Fruit fly (Drosophila melanogaster): ENCODE results near the gene spas.

spas gene

dm6 chr3R:24037538-24038265, at the start of gene spas:
spas (plus strand) TSS chr3R:24038215.
- no peak for TF ChIP-seq usp (GFP tag; optimal IDR thresholded peaks at IDR 0.05)
- no peak for TF ChIP-seq pan (optimal IDR thresholded peaks at IDR 0.05)
- no peak for TF ChIP-seq CG8478 (optimal IDR thresholded peaks at IDR 0.05)
- no peak for TF ChIP-seq psq (optimal IDR thresholded peaks at IDR 0.05)

- TF ChIP-seq Dll (optimal IDR thresholded peaks at IDR 0.05) (no peak), usp (GFP tag; optimal IDR thresholded peaks at IDR 0.05) (no peak), pan (optimal IDR thresholded peaks at IDR 0.05) (no peak), psq (optimal IDR thresholded peaks at IDR 0.05) (no peak), EcR (GFP tag; optimal IDR thresholded peaks at IDR 0.05) (no peak), CG8478 (optimal IDR thresholded peaks at IDR 0.05) (no peak)
These were observed 46.7 kb upstream of the spas start for dm6 chr3R:23991364-23991763.

- no peak for TF ChIP-seq psq (optimal IDR thresholded peaks at IDR 0.05)
- TF ChIP-seq CG8478 (optimal IDR thresholded peaks at IDR 0.05) = no peak
- no peak for TF ChIP-seq usp (GFP tag; optimal IDR thresholded peaks at IDR 0.05)
- no peak for TF ChIP-seq EcR (GFP tag; optimal IDR thresholded peaks at IDR 0.05)
- TF ChIP-seq pan (optimal IDR thresholded peaks at IDR 0.05) = no peak
- no peak for TF ChIP-seq Dll (optimal IDR thresholded peaks at IDR 0.05)
These were observed 44.9 kb upstream of the spas start, which contains the start of the genes Epp and Rab7 for dm6 chr3R:23992823-23993797. Epp (minus strand) TSS chr3R:23992916. Rab7 (plus strand) TSS chr3R:23993008.

- no peak for TF ChIP-seq Dll (optimal IDR thresholded peaks at IDR 0.05)
- no peak for TF ChIP-seq usp (GFP tag; optimal IDR thresholded peaks at IDR 0.05)
- TF ChIP-seq EcR (GFP tag; optimal IDR thresholded peaks at IDR 0.05) = no peak
- TF ChIP-seq psq (optimal IDR thresholded peaks at IDR 0.05) = no peak
- TF ChIP-seq CG8478 (optimal IDR thresholded peaks at IDR 0.05) = no peak
- TF ChIP-seq pan (optimal IDR thresholded peaks at IDR 0.05) = no peak
These were observed 43.4 kb upstream of the spas start for dm6 chr3R:23994578-23994977.

- no peak for TF ChIP-seq pan (optimal IDR thresholded peaks at IDR 0.05)
- TF ChIP-seq psq (optimal IDR thresholded peaks at IDR 0.05) = no peak
- TF ChIP-seq EcR (GFP tag; optimal IDR thresholded peaks at IDR 0.05) = no peak
- no peak for TF ChIP-seq CG8478 (optimal IDR thresholded peaks at IDR 0.05)
- TF ChIP-seq usp (GFP tag; optimal IDR thresholded peaks at IDR 0.05) = no peak
- no peak for TF ChIP-seq Dll (optimal IDR thresholded peaks at IDR 0.05)
These were observed 42.6 kb upstream of the spas start, which contains the start of gene CG33108 for dm6 chr3R:23995460-23995859. CG33108 (plus strand) TSS chr3R:23995659.

- no peak for TF ChIP-seq pan (optimal IDR thresholded peaks at IDR 0.05)
- TF ChIP-seq psq (optimal IDR thresholded peaks at IDR 0.05) = no peak
- TF ChIP-seq Dll (optimal IDR thresholded peaks at IDR 0.05) = no peak
- TF ChIP-seq CG8478 (optimal IDR thresholded peaks at IDR 0.05) = no peak
- no peak for TF ChIP-seq usp (GFP tag; optimal IDR thresholded peaks at IDR 0.05)
- TF ChIP-seq EcR (GFP tag; optimal IDR thresholded peaks at IDR 0.05) = no peak
These were observed 41.8 kb upstream of the spas start, which contains the start of gene LSm3 for dm6 chr3R:23996224-23996623. LSm3 (plus strand) TSS chr3R:23996262.

dm6 chr3R:24001150-24001549, 36.9 kb upstream of the spas start:
- TF ChIP-seq Dll (optimal IDR thresholded peaks at IDR 0.05) (no peak), CG8478 (optimal IDR thresholded peaks at IDR 0.05) (no peak), usp (GFP tag; optimal IDR thresholded peaks at IDR 0.05) (no peak), EcR (GFP tag; optimal IDR thresholded peaks at IDR 0.05) (no peak), psq (optimal IDR thresholded peaks at IDR 0.05) (no peak)

- TF ChIP-seq psq (optimal IDR thresholded peaks at IDR 0.05) (no peak), usp (GFP tag; optimal IDR thresholded peaks at IDR 0.05) (no peak), CG8478 (optimal IDR thresholded peaks at IDR 0.05) (no peak), pan (optimal IDR thresholded peaks at IDR 0.05) (no peak), Dll (optimal IDR thresholded peaks at IDR 0.05) (no peak), EcR (GFP tag; optimal IDR thresholded peaks at IDR 0.05) (no peak)
These were observed 34.1 kb upstream of the spas start for dm6 chr3R:24003948-24004347.

dm6 chr3R:24006449-24007159, 31.4 kb upstream of the spas start:
- TF ChIP-seq EcR (GFP tag; optimal IDR thresholded peaks at IDR 0.05) (no peak), psq (optimal IDR thresholded peaks at IDR 0.05) (no peak), Dll (optimal IDR thresholded peaks at IDR 0.05) (no peak), CG8478 (optimal IDR thresholded peaks at IDR 0.05) (no peak), pan (optimal IDR thresholded peaks at IDR 0.05) (no peak), usp (GFP tag; optimal IDR thresholded peaks at IDR 0.05) (no peak)

dm6 chr3R:24007775-24008506, 30.1 kb upstream of the spas start:
- TF ChIP-seq CG8478 (optimal IDR thresholded peaks at IDR 0.05) (no peak), usp (GFP tag; optimal IDR thresholded peaks at IDR 0.05) (no peak), EcR (GFP tag; optimal IDR thresholded peaks at IDR 0.05) (no peak), psq (optimal IDR thresholded peaks at IDR 0.05) (no peak), pan (optimal IDR thresholded peaks at IDR 0.05) (no peak), Dll (optimal IDR thresholded peaks at IDR 0.05) (no peak)

dm6 chr3R:24008887-24009286, 29.1 kb upstream of the spas start:
- TF ChIP-seq EcR (GFP tag; optimal IDR thresholded peaks at IDR 0.05) = no peak
- no peak for TF ChIP-seq Dll (optimal IDR thresholded peaks at IDR 0.05)
- TF ChIP-seq usp (GFP tag; optimal IDR thresholded peaks at IDR 0.05) = no peak
- no peak for TF ChIP-seq CG8478 (optimal IDR thresholded peaks at IDR 0.05)

All from whole organism.